Worm (Caenorhabditis elegans) whole organism, L4/young adult: ENCODE data around the gene haf-1.

Source experiments
- W03F9.2 ChIP-seq: fragments of 150-350 bp; optimal IDR thresholded peaks from 2 replicates; lab custom pipeline; 2014; ENCODE audit warnings: missing biosample characterization, missing genetic modification characterization
- dao-5 ChIP-seq: sonication (generic microtip); optimal IDR thresholded peaks from 2 replicates; lab custom pipeline; 2016; ENCODE audit warnings: missing genotype, missing genetic modification characterization, moderate library complexity, missing compliant biosample characterization
- him-1 ChIP-seq: sonication (generic microtip); optimal IDR thresholded peaks from 2 replicates; lab custom pipeline; 2016; ENCODE audit warnings: missing genotype, missing genetic modification reagents, missing genetic modification characterization, missing compliant biosample characterization

ce11 chrIV:17427423-17427822, 51.2 kb downstream of the haf-1 start, which contains the start of gene C06A12.3:
- TF ChIP-seq him-1 (tag; lab: Kevin White, UChicago) (no peak), W03F9.2 (tag; lab: Kevin White, UChicago) (no peak), dao-5 (tag; lab: Kevin White, UChicago) (no peak)
